Worm (Caenorhabditis elegans): ENCODE data around the gene fbxa-22.

ce11 chrIII:901148-901547, 37.5 kb upstream of the fbxa-22 start, which contains the start of gene sucl-2:
- TF ChIP-seq him-1 (tag; optimal IDR thresholded peaks at IDR 0.05) (no peak), W03F9.2 (tag; optimal IDR thresholded peaks at IDR 0.05) (no peak), dao-5 (tag; optimal IDR thresholded peaks at IDR 0.05) (no peak)
